Fruit fly (Drosophila melanogaster) whole organism, embryonic: ENCODE results near the gene CG42324.
A peak's percentile ranks its signal among the peaks of the same experiment; 100 is the strongest.

Experiments
- B-H2 ChIP-seq: fragments of 200-800 bp; sonication (Bioruptor generic); optimal IDR thresholded peaks from 2 replicates; lab custom pipeline; 2018; ENCODE audit warnings: missing biosample characterization, mild to moderate bottlenecking, missing genetic modification characterization
- CG10431 ChIP-seq: fragments of 200-800 bp; sonication (Bioruptor generic); optimal IDR thresholded peaks from 3 replicates; lab custom pipeline; 2018; ENCODE audit warnings: missing biosample characterization, mild to moderate bottlenecking, missing genetic modification characterization
- CG10654 ChIP-seq: fragments of 200-800 bp; sonication (Bioruptor generic); optimal IDR thresholded peaks from 2 replicates; lab custom pipeline; 2016; ENCODE audit warnings: missing biosample characterization, missing genetic modification characterization
- CG10959 ChIP-seq: fragments of 200-800 bp; sonication (Bioruptor generic); IDR thresholded peaks from 2 replicates; pipeline ENCODE4 v1.3.6; 2022; ENCODE audit warnings: missing biosample characterization, missing genetic modification characterization
- CG11560 ChIP-seq: fragments of 200-800 bp; sonication (Bioruptor generic); IDR thresholded peaks from 3 replicates; pipeline ENCODE4 v1.3.6; 2022; ENCODE audit warnings: missing biosample characterization, missing genetic modification characterization
- CG14441 ChIP-seq: fragments of 200-800 bp; sonication (Bioruptor generic); IDR thresholded peaks from 2 replicates; pipeline ENCODE4 v1.3.6; 2022; ENCODE audit warnings: missing biosample characterization, missing genetic modification characterization
- CG16863 ChIP-seq: fragments of 200-800 bp; sonication (Bioruptor generic); optimal IDR thresholded peaks from 3 replicates; lab custom pipeline; 2016; ENCODE audit warnings: missing biosample characterization, missing genetic modification characterization
- CG18262 ChIP-seq: fragments of 200-800 bp; optimal IDR thresholded peaks from 3 replicates; lab custom pipeline; 2019; ENCODE audit warnings: missing biosample characterization, mild to moderate bottlenecking, missing genetic modification characterization, moderate library complexity
- CG3065 ChIP-seq: fragments of 200-800 bp; sonication (Bioruptor generic); optimal IDR thresholded peaks from 2 replicates; lab custom pipeline; 2016; ENCODE audit warnings: missing biosample characterization, missing genetic modification characterization
- CG31224 ChIP-seq: fragments of 200-800 bp; sonication (Bioruptor generic); IDR thresholded peaks from 2 replicates; pipeline ENCODE4 v1.3.6; 2022; ENCODE audit warnings: missing biosample characterization, missing genetic modification characterization
- CG31365 ChIP-seq: fragments of 200-800 bp; sonication (Bioruptor generic); optimal IDR thresholded peaks from 2 replicates; lab custom pipeline; 2018; ENCODE audit warnings: missing biosample characterization, mild to moderate bottlenecking, missing genetic modification characterization
- CG3407 ChIP-seq: fragments of 200-800 bp; sonication (Bioruptor generic); optimal IDR thresholded peaks from 2 replicates; lab custom pipeline; 2018; ENCODE audit warnings: missing biosample characterization, mild to moderate bottlenecking, missing genetic modification characterization
- CG4730 ChIP-seq: fragments of 200-800 bp; sonication (Bioruptor generic); IDR thresholded peaks from 2 replicates; pipeline ENCODE4 v1.3.6; 2022; ENCODE audit warnings: missing biosample characterization, missing genetic modification characterization
- CG5180 ChIP-seq: fragments of 200-800 bp; sonication (Bioruptor generic); optimal IDR thresholded peaks from 3 replicates; lab custom pipeline; 2017; ENCODE audit warnings: missing biosample characterization, missing genetic modification characterization, mild to moderate bottlenecking, moderate library complexity, missing genetic modification reagents
- CG6683 ChIP-seq: fragments of 200-800 bp; sonication (Bioruptor generic); optimal IDR thresholded peaks from 2 replicates; lab custom pipeline; 2017; ENCODE audit warnings: missing biosample characterization, mild to moderate bottlenecking, missing genetic modification characterization, missing genetic modification reagents
- CG8388 ChIP-seq: fragments of 200-800 bp; sonication (Bioruptor generic); optimal IDR thresholded peaks from 2 replicates; lab custom pipeline; 2019; ENCODE audit warnings: missing biosample characterization, mild to moderate bottlenecking, missing genetic modification characterization, moderate library complexity
- CG8944 ChIP-seq: fragments of 200-800 bp; sonication (Bioruptor generic); optimal IDR thresholded peaks from 3 replicates; lab custom pipeline; 2016; ENCODE audit warnings: missing biosample characterization, missing genetic modification characterization
- CG9932 ChIP-seq: fragments of 200-800 bp; sonication (Bioruptor generic); IDR thresholded peaks from 2 replicates; pipeline ENCODE4 v1.3.6; 2022; ENCODE audit warnings: missing biosample characterization, missing genetic modification characterization
- Drgx ChIP-seq: fragments of 200-800 bp; sonication (Bioruptor generic); IDR thresholded peaks from 2 replicates; pipeline ENCODE4 v1.3.6; 2022; ENCODE audit warnings: missing biosample characterization, missing genetic modification characterization
- Gsc ChIP-seq: fragments of 200-800 bp; sonication (Bioruptor generic); IDR thresholded peaks from 2 replicates; pipeline ENCODE4 v1.3.6; 2022; ENCODE audit warnings: missing biosample characterization, missing genetic modification characterization
- HHEX ChIP-seq: fragments of 200-800 bp; sonication (Bioruptor generic); optimal IDR thresholded peaks from 3 replicates; lab custom pipeline; 2017; ENCODE audit warnings: missing biosample characterization, mild to moderate bottlenecking, missing genetic modification characterization, missing genetic modification reagents
- Hand ChIP-seq: fragments of 200-800 bp; sonication (Bioruptor generic); optimal IDR thresholded peaks from 2 replicates; lab custom pipeline; 2017; ENCODE audit warnings: mild to moderate bottlenecking, missing biosample characterization, missing genetic modification reagents, missing genetic modification characterization
- Hmx ChIP-seq: fragments of 200-800 bp; sonication (Bioruptor generic); optimal IDR thresholded peaks from 2 replicates; lab custom pipeline; 2016; ENCODE audit warnings: missing biosample characterization, missing genetic modification characterization
- Myb ChIP-seq: fragments of 200-800 bp; sonication (Bioruptor generic); optimal IDR thresholded peaks from 2 replicates; lab custom pipeline; 2016; ENCODE audit warnings: missing biosample characterization, missing genetic modification characterization
- NK7.1 ChIP-seq: fragments of 200-800 bp; sonication (Bioruptor generic); optimal IDR thresholded peaks from 3 replicates; lab custom pipeline; 2016; ENCODE audit warnings: missing biosample characterization, missing genetic modification characterization
- NfI ChIP-seq: fragments of 200-800 bp; sonication (Bioruptor generic); optimal IDR thresholded peaks from 3 replicates; lab custom pipeline; 2018; ENCODE audit warnings: missing biosample characterization, mild to moderate bottlenecking, missing genetic modification characterization, moderate library complexity
- Sry-β ChIP-seq: fragments of 200-800 bp; sonication (Bioruptor generic); optimal IDR thresholded peaks from 2 replicates; lab custom pipeline; 2018; ENCODE audit warnings: missing biosample characterization, mild to moderate bottlenecking, missing genetic modification characterization, moderate library complexity
- Tbp ChIP-seq: fragments of >200 bp; optimal IDR thresholded peaks from 2 replicates; lab custom pipeline; 2018; ENCODE audit warnings: missing biosample characterization, missing genetic modification characterization
- YL-1 ChIP-seq: fragments of 200-800 bp; sonication (Bioruptor generic); optimal IDR thresholded peaks from 3 replicates; lab custom pipeline; 2017; ENCODE audit warnings: missing biosample characterization, mild to moderate bottlenecking, missing genetic modification characterization
- amos ChIP-seq: fragments of 200-800 bp; sonication (Bioruptor generic); IDR thresholded peaks from 2 replicates; pipeline ENCODE4 v1.3.6; 2022; ENCODE audit warnings: missing biosample characterization, missing genetic modification characterization; ENCODE audit not compliant: partially characterized antibody
- ap ChIP-seq: fragments of 200-800 bp; sonication (Bioruptor generic); IDR thresholded peaks from 2 replicates; pipeline ENCODE4 v1.3.6; 2022; ENCODE audit warnings: missing biosample characterization, missing genetic modification characterization
- ash1 ChIP-seq: fragments of 200-800 bp; sonication (Bioruptor generic); optimal IDR thresholded peaks from 2 replicates; lab custom pipeline; 2018; ENCODE audit warnings: missing biosample characterization, mild to moderate bottlenecking, missing genetic modification characterization
- caup ChIP-seq: fragments of 200-800 bp; sonication (Bioruptor generic); optimal IDR thresholded peaks from 3 replicates; lab custom pipeline; 2017; ENCODE audit warnings: missing biosample characterization, mild to moderate bottlenecking, missing genetic modification characterization, moderate library complexity; ENCODE audit not compliant: severe bottlenecking
- chif ChIP-seq, 2 experiments: fragments of 200-800 bp; sonication (Bioruptor generic); optimal IDR thresholded peaks; 3 replicates each; lab custom pipeline; 2016; ENCODE audit warnings: missing biosample characterization in 2 of 2, missing genetic modification characterization in 2 of 2
- chinmo ChIP-seq: fragments of 200-800 bp; sonication (Bioruptor generic); IDR thresholded peaks from 4 replicates; pipeline ENCODE4 v1.3.6; 2022; ENCODE audit warnings: missing biosample characterization, missing genetic modification characterization; ENCODE audit not compliant: partially characterized antibody
- emc ChIP-seq: fragments of 200-800 bp; sonication (Bioruptor generic); optimal IDR thresholded peaks from 2 replicates; lab custom pipeline; 2016; ENCODE audit warnings: missing biosample characterization, missing genetic modification characterization
- esg ChIP-seq: fragments of 200-800 bp; sonication (Bioruptor generic); conservative IDR thresholded peaks from 2 replicates; pipeline ENCODE4 v1.3.6; 2022; ENCODE audit warnings: missing biosample characterization, missing genetic modification characterization
- fd102C ChIP-seq: fragments of 200-800 bp; sonication (Bioruptor generic); optimal IDR thresholded peaks from 2 replicates; lab custom pipeline; 2018; ENCODE audit warnings: missing biosample characterization, mild to moderate bottlenecking, missing genetic modification characterization, moderate library complexity
- grau ChIP-seq: fragments of 200-800 bp; optimal IDR thresholded peaks from 3 replicates; lab custom pipeline; 2019; ENCODE audit warnings: missing biosample characterization, mild to moderate bottlenecking, missing genetic modification characterization, moderate library complexity
- gro ChIP-seq: fragments of 200-800 bp; sonication (Bioruptor generic); optimal IDR thresholded peaks from 2 replicates; lab custom pipeline; 2016; ENCODE audit warnings: missing biosample characterization, missing genetic modification characterization
- gt ChIP-seq: fragments of 200-800 bp; sonication (Bioruptor generic); IDR thresholded peaks from 2 replicates; pipeline ENCODE4 v1.3.6; 2022; ENCODE audit warnings: missing biosample characterization, missing genetic modification characterization
- nau ChIP-seq: fragments of 200-800 bp; sonication (Bioruptor generic); optimal IDR thresholded peaks from 3 replicates; lab custom pipeline; 2017; ENCODE audit warnings: missing biosample characterization, mild to moderate bottlenecking, missing genetic modification characterization, missing genetic modification reagents
- run ChIP-seq: fragments of 200-800 bp; sonication (Bioruptor generic); optimal IDR thresholded peaks from 3 replicates; lab custom pipeline; 2018; ENCODE audit warnings: missing biosample characterization, mild to moderate bottlenecking, missing genetic modification characterization
- sna ChIP-seq: fragments of 200-800 bp; sonication (Bioruptor generic); IDR thresholded peaks from 2 replicates; pipeline ENCODE4 v1.3.6; 2022; ENCODE audit warnings: missing biosample characterization, missing genetic modification characterization; ENCODE audit not compliant: partially characterized antibody
- ssp ChIP-seq: fragments of 200-800 bp; sonication (Bioruptor generic); IDR thresholded peaks from 2 replicates; pipeline ENCODE4 v1.3.6; 2022; ENCODE audit warnings: missing biosample characterization, missing genetic modification characterization
- tgo ChIP-seq: fragments of 200-800 bp; sonication (Bioruptor generic); IDR thresholded peaks from 3 replicates; pipeline ENCODE4 v1.3.6; 2022; ENCODE audit warnings: missing biosample characterization, missing genetic modification characterization
- tll ChIP-seq, 2 experiments: fragments of 200-800 bp in 1 of 2; fragments of >200 bp in 1 of 2; sonication (Bioruptor generic) in 1 of 2; optimal IDR thresholded peaks; 2 replicates each; lab custom pipeline; 2017 to 2019; ENCODE audit warnings: missing biosample characterization in 2 of 2, missing genetic modification characterization in 2 of 2, mild to moderate bottlenecking in 1 of 2, moderate library complexity in 1 of 2
- trem ChIP-seq: fragments of 200-800 bp; optimal IDR thresholded peaks from 3 replicates; lab custom pipeline; 2019; ENCODE audit warnings: missing biosample characterization, mild to moderate bottlenecking, missing genetic modification characterization, moderate library complexity
- wdn ChIP-seq: fragments of 200-800 bp; sonication (Bioruptor generic); IDR thresholded peaks from 2 replicates; pipeline ENCODE4 v1.3.6; 2022; ENCODE audit warnings: missing biosample characterization, missing genetic modification characterization

The CG42324 gene

DNA sequence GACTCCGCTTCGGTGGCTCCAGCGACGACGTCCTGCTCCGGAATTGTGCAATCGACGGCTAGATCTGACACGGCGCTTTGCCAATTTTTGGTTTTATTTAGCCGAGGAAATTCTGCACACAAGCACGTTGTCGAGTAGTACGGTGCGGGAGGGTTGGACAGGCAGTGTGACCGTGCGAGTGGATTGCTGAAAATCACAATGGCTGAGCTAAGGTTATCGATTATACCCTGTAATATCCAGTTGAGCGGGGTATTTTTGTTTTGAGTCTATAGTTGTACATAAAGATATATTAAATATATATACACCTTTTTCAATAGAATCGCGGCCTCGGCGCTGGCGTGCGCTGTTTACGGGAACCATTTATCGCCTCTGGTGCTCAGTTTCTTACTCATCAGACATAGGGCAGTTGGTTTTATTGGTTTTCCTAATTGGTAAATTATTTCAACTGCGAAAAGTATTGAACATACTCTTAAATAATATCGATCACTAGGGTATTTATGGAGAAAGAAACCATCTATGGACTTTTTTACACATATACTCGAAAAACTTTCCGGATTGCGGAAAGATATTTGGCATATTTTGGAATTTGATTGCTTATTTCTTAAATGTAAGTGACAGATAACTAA, 11.7 kb upstream of the CG42324 start, which contains the start of gene eIF5B (continued):
- TF ChIP-seq CG5180 (no peak), amos (GFP tag; lab: Robert Waterston, UW) (peak; percentile 44; the same call in 1 of the 2 replicates), gt (GFP tag; lab: Robert Waterston, UW) (0 out of 2 replicates have a peak, but pooled peaks have one; percentile 44), Hand (GFP tag; lab: Kevin White, UChicago) (peak; percentile 29), Drgx (GFP tag; lab: Robert Waterston, UW) (peak; percentile 76), Myb (peak; percentile 14), CG18262 (peak; percentile 78), NK7.1 (GFP tag; lab: Kevin White, UChicago) (no peak), CG8388 (GFP tag; lab: Kevin White, UChicago) (peak; percentile 62), Gsc (GFP tag; lab: Robert Waterston, UW) (peak; percentile 46), fd102C (peak; percentile 18), CG8944 (peak; percentile 33), run (tag; lab: Kevin White, UChicago) (peak; percentile 28), Hmx (GFP tag; lab: Kevin White, UChicago) (no peak), ssp (GFP tag; lab: Robert Waterston, UW) (peak; percentile 80), CG16863 (GFP tag; lab: Kevin White, UChicago) (peak; percentile 16), Tbp (GFP tag; lab: Kevin White, UChicago) (no peak), tll (GFP tag; optimal IDR thresholded peaks at IDR 0.05; lab: Kevin White, UChicago) (no peak), ash1 (no peak), caup (peak; percentile 67), nau (GFP tag; lab: Kevin White, UChicago) (no peak), CG3407 (GFP tag; lab: Kevin White, UChicago) (peak; percentile 38), B-H2 (GFP tag; lab: Kevin White, UChicago) (peak; percentile 69), chinmo (GFP tag; lab: Robert Waterston, UW) (no peak), HHEX (GFP tag; lab: Kevin White, UChicago) (peak; percentile 59), gro (GFP tag; lab: Kevin White, UChicago) (peak; percentile 28), CG6683 (peak; percentile 18), grau (tag; lab: Kevin White, UChicago) (peak; percentile 81), CG10654 (GFP tag; lab: Kevin White, UChicago) (peak; percentile 22), ap (GFP tag; lab: Robert Waterston, UW) (peak; percentile 83), esg (GFP tag; lab: Robert Waterston, UW) (peak; percentile 84), CG31224 (peak; percentile 75), CG14441 (GFP tag; lab: Robert Waterston, UW) (peak; percentile 89), CG11560 (tag; lab: Robert Waterston, UW) (peak; percentile 70), chif (GFP tag; optimal IDR thresholded peaks at IDR 0.05; lab: Kevin White, UChicago) (peak in 1 of 2 experiments; percentile 72), CG3065 (peak; percentile 23), NfI (GFP tag; lab: Kevin White, UChicago) (peak; percentile 82), CG10431 (GFP tag; lab: Kevin White, UChicago) (no peak), YL-1 (GFP tag; lab: Kevin White, UChicago) (peak; percentile 58), CG10959 (GFP tag; lab: Robert Waterston, UW) (peak; percentile 59), wdn (GFP tag; lab: Robert Waterston, UW) (peak; percentile 79), tgo (peak; percentile 83), trem (peak; percentile 33), CG31365 (tag; lab: Kevin White, UChicago) (no peak), sna (GFP tag; lab: Robert Waterston, UW) (no peak), CG9932 (GFP tag; lab: Robert Waterston, UW) (peak; percentile 90), CG4730 (peak; percentile 64; the same call in 1 of the 2 replicates), emc (GFP tag; lab: Kevin White, UChicago) (no peak), Sry-β (GFP tag; lab: Kevin White, UChicago) (peak; percentile 1)
